Worm (Caenorhabditis elegans): ENCODE data around the gene ucr-2.2.

The ucr-2.2 gene

DNA sequence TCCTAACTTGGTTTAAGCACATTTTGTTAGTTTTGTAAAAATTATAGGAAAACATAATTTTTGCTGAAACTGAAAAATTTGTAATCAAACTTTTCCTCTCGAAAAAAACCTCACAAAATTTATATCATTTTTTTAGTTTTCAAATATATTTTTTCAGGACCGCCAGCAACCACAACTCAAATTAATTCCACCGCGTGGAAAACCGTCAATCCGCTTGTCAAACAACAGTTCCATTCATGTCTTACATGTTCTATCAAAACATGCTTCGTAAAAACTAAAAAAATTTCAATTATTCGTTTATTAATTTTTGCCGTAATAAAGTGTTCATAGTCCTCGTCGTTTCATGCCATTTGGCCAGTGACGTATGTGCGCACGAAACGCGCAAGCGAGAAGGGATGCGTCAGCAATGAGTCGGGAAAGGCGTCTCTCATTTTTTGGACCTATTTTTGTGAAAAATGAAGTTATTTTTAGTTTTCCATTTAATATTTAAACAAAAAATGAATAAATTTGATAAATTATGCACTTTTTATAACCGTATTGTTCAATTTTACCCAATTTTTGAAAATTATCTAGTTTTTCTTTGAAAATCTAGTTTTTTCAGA lies at the start of gene ucr-2.2 (continued):
- TF ChIP-seq npax-4 (tag; optimal IDR thresholded peaks at IDR 0.05) (no peak), C08G9.2 (tag; optimal IDR thresholded peaks at IDR 0.05) (no peak), dve-1 (tag; optimal IDR thresholded peaks at IDR 0.05) (no peak), unc-55 (GFP tag; optimal IDR thresholded peaks at IDR 0.05) (no peak), ceh-18 (tag; optimal IDR thresholded peaks at IDR 0.05) (peak; percentile 45), pat-9 (tag; optimal IDR thresholded peaks at IDR 0.05) (peak; percentile 39), fax-1 (tag; optimal IDR thresholded peaks at IDR 0.05) (no peak), ceh-45 (GFP tag; IDR thresholded peaks at IDR 0.05) (no peak), syd-9 (tag; optimal IDR thresholded peaks at IDR 0.05) (no peak), ceh-2 (tag; optimal IDR thresholded peaks at IDR 0.05) (peak; percentile 13), tbx-7 (tag; optimal IDR thresholded peaks at IDR 0.05) (no peak), Y22D7AL.16 (tag; optimal IDR thresholded peaks at IDR 0.05) (no peak), lim-6 (tag; optimal IDR thresholded peaks at IDR 0.05) (no peak), hlh-13 (GFP tag; optimal IDR thresholded peaks at IDR 0.05) (no peak), rnt-1 (tag; optimal IDR thresholded peaks at IDR 0.05) (peak; percentile 9), fkh-10 (GFP tag; optimal IDR thresholded peaks at IDR 0.05) (no peak)

DNA sequence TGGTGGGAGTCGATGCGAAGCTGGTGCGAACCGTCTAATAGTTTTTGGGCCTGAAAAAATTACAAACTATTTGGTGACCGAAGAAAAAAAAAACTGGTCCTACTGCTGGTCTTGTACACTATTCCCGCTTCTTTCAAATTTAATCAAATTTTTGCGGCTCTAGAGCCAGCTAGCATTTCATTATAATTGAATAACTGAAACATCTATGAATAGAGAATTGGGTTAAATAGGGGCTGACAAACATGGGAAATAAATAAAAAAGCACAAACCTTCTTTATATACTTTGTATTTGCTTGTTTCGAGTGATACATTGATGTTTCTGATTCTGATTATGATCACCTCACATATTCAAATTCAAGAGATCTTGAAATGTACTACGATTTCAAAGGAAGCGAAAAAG lies 48.6 kb upstream of the ucr-2.2 start:
- no peak for TF ChIP-seq nhr-232 (tag; optimal IDR thresholded peaks at IDR 0.05)
- no peak for TF ChIP-seq nfya-1 (tag; optimal IDR thresholded peaks at IDR 0.05)
- peak; percentile 69 for TF ChIP-seq unc-42 (tag; optimal IDR thresholded peaks at IDR 0.05)

ce11 chrX:15126736-15127135 lies 47.0 kb upstream of the ucr-2.2 start:
- TF ChIP-seq elt-4 (tag; optimal IDR thresholded peaks at IDR 0.05): no peak
- TF ChIP-seq gmeb-2 (tag; optimal IDR thresholded peaks at IDR 0.05): no peak
- no peak for TF ChIP-seq pha-2 (tag; optimal IDR thresholded peaks at IDR 0.05)
- no peak for TF ChIP-seq sox-4 (tag; optimal IDR thresholded peaks at IDR 0.05)
- TF ChIP-seq pat-9 (tag; optimal IDR thresholded peaks at IDR 0.05): no peak
- TF ChIP-seq elt-2 (tag; optimal IDR thresholded peaks at IDR 0.05): no peak
- TF ChIP-seq hlh-30 (tag; optimal IDR thresholded peaks at IDR 0.05; ENCODE audit: insufficient read depth): no peak
- TF ChIP-seq eyg-1 (tag; optimal IDR thresholded peaks at IDR 0.05): no peak
- TF ChIP-seq unc-3 (GFP tag; conservative IDR thresholded peaks at IDR 0.05): no peak
- TF ChIP-seq unc-3 (tag; optimal IDR thresholded peaks at IDR 0.05): no peak

- no peak for TF ChIP-seq T23F11.4 (GFP tag; optimal IDR thresholded peaks at IDR 0.05)
- no peak for TF ChIP-seq pqm-1 (tag; optimal IDR thresholded peaks at IDR 0.05)
- TF ChIP-seq sox-4 (tag; optimal IDR thresholded peaks at IDR 0.05): no peak
- no peak for TF ChIP-seq ets-4 (tag; optimal IDR thresholded peaks at IDR 0.05)
- TF ChIP-seq hlh-6 (tag; optimal IDR thresholded peaks at IDR 0.05): no peak
- TF ChIP-seq fkh-10 (GFP tag; optimal IDR thresholded peaks at IDR 0.05): no peak
- TF ChIP-seq odd-2 (tag; optimal IDR thresholded peaks at IDR 0.05): no peak
- TF ChIP-seq unc-42 (tag; optimal IDR thresholded peaks at IDR 0.05): no peak
- no peak for TF ChIP-seq ceh-9 (tag; optimal IDR thresholded peaks at IDR 0.05)
- no peak for TF ChIP-seq ceh-34 (tag; optimal IDR thresholded peaks at IDR 0.05)
- no peak for TF ChIP-seq tbx-7 (tag; optimal IDR thresholded peaks at IDR 0.05)
- TF ChIP-seq fkh-6 (tag; optimal IDR thresholded peaks at IDR 0.05): no peak
- no peak for TF ChIP-seq K09A11.1 (tag; optimal IDR thresholded peaks at IDR 0.05; ENCODE audit: insufficient read depth)
- TF ChIP-seq ceh-14 (tag; optimal IDR thresholded peaks at IDR 0.05): no peak
- no peak for TF ChIP-seq hlh-8 (tag; optimal IDR thresholded peaks at IDR 0.05)
- no peak for TF ChIP-seq nfya-1 (tag; optimal IDR thresholded peaks at IDR 0.05)
- TF ChIP-seq ztf-16 (tag; optimal IDR thresholded peaks at IDR 0.05): no peak
- TF ChIP-seq zip-5 (tag; optimal IDR thresholded peaks at IDR 0.05): no peak
These were observed 46.4 kb upstream of the ucr-2.2 start for ce11 chrX:15127338-15127737.

Measured in whole organism, late embryonic.